Worm (Caenorhabditis elegans): ENCODE data around the gene nas-31.

- no peak for TF ChIP-seq zag-1 (tag; optimal IDR thresholded peaks at IDR 0.05)
- TF ChIP-seq F13H6.1 (tag; optimal IDR thresholded peaks at IDR 0.05) = no peak
- TF ChIP-seq nhr-237 (tag; optimal IDR thresholded peaks at IDR 0.05) = no peak
- TF ChIP-seq ztf-4 (tag; optimal IDR thresholded peaks at IDR 0.05) = no peak
- TF ChIP-seq unc-62 (GFP tag; optimal IDR thresholded peaks at IDR 0.05) = no peak
- no peak for TF ChIP-seq unc-39 (tag; optimal IDR thresholded peaks at IDR 0.05)
- TF ChIP-seq mdl-1 (tag; optimal IDR thresholded peaks at IDR 0.05) = no peak
- no peak for TF ChIP-seq nhr-77 (tag; optimal IDR thresholded peaks at IDR 0.05)
- TF ChIP-seq nhr-23 (tag; optimal IDR thresholded peaks at IDR 0.05) = no peak
- TF ChIP-seq nhr-11 (tag; optimal IDR thresholded peaks at IDR 0.05) = no peak
These were observed 23.3 kb upstream of the nas-31 start for ce11 chrV:10944903-10945302.

Data from whole organism, L2 larva.